Fruit fly (Drosophila melanogaster) whole organism, adult: ENCODE measurements around the gene CG42764.

Source experiments
- CG11617 ChIP-seq: fragments of 200-800 bp; sonication (Bioruptor generic); optimal IDR thresholded peaks from 2 replicates; lab custom pipeline; 2017; ENCODE audit warnings: mild to moderate bottlenecking, missing biosample characterization, missing genetic modification reagents, missing genetic modification characterization
- CG12768 ChIP-seq: fragments of 200-800 bp; sonication (Bioruptor generic); optimal IDR thresholded peaks from 2 replicates; lab custom pipeline; 2017; ENCODE audit warnings: missing biosample characterization, missing genetic modification characterization, mild to moderate bottlenecking, moderate library complexity, missing genetic modification reagents
- CG1620 ChIP-seq: fragments of 200-800 bp; sonication (Bioruptor generic); optimal IDR thresholded peaks from 2 replicates; lab custom pipeline; 2016; ENCODE audit warnings: missing biosample characterization, missing genetic modification characterization
- CG33017 ChIP-seq: fragments of 200-800 bp; sonication (Bioruptor generic); optimal IDR thresholded peaks from 2 replicates; lab custom pipeline; 2018; ENCODE audit warnings: missing biosample characterization, mild to moderate bottlenecking, missing genetic modification characterization, moderate library complexity
- CG7101 ChIP-seq: fragments of 200-800 bp; sonication (Bioruptor generic); optimal IDR thresholded peaks from 2 replicates; lab custom pipeline; 2018; ENCODE audit warnings: missing biosample characterization, mild to moderate bottlenecking, missing genetic modification characterization, moderate library complexity
- Mnt ChIP-seq: fragments of 200-800 bp; sonication (Bioruptor generic); optimal IDR thresholded peaks from 2 replicates; lab custom pipeline; 2016; ENCODE audit warnings: missing biosample characterization, mild to moderate bottlenecking, missing genetic modification characterization
- bab1 ChIP-seq: fragments of 200-800 bp; sonication (Bioruptor generic); optimal IDR thresholded peaks from 3 replicates; lab custom pipeline; 2019; ENCODE audit warnings: missing biosample characterization, mild to moderate bottlenecking, missing genetic modification characterization, moderate library complexity
- cnc ChIP-seq, 2 experiments: fragments of >200 bp; optimal IDR thresholded peaks; 2 replicates each; lab custom pipeline; 2017
- ovo ChIP-seq: fragments of 200-800 bp; sonication (Bioruptor generic); optimal IDR thresholded peaks from 2 replicates; lab custom pipeline; 2016; ENCODE audit warnings: missing biosample characterization, missing genetic modification characterization
- tj ChIP-seq: fragments of 200-800 bp; sonication (Bioruptor generic); optimal IDR thresholded peaks from 3 replicates; lab custom pipeline; 2017; ENCODE audit warnings: missing biosample characterization, mild to moderate bottlenecking, missing genetic modification characterization, moderate library complexity
- toe ChIP-seq: fragments of 200-800 bp; sonication (Bioruptor generic); optimal IDR thresholded peaks from 2 replicates; lab custom pipeline; 2016; ENCODE audit warnings: missing biosample characterization, missing genetic modification characterization

- no peak for TF ChIP-seq tj (GFP tag; lab: Kevin White, UChicago)
- no peak for TF ChIP-seq CG1620
- TF ChIP-seq Mnt = no peak
- no peak for TF ChIP-seq CG33017
- no peak for TF ChIP-seq toe (GFP tag; lab: Kevin White, UChicago)
- TF ChIP-seq cnc (optimal IDR thresholded peaks at IDR 0.05; lab: Kevin White, UChicago) = no peak
- TF ChIP-seq bab1 = no peak
- TF ChIP-seq CG12768 = no peak
- TF ChIP-seq CG7101 = no peak
- no peak for TF ChIP-seq ovo (GFP tag; lab: Kevin White, UChicago)
- no peak for TF ChIP-seq CG11617 (GFP tag; lab: Kevin White, UChicago)
Measured at dm6 chr3L:20425888-20426287, 40.0 kb downstream of the CG42764 start, which contains the start of gene CG5282.
